Worm (Caenorhabditis elegans) whole organism, early embryonic: Measurements from ENCODE around the gene C47D12.4.

ENCODE experiments used
- F13C5.2 ChIP-seq: sonication (generic microtip); optimal IDR thresholded peaks from 2 replicates; lab custom pipeline; 2017; ENCODE audit warnings: mild to moderate bottlenecking, missing genetic modification characterization, inconsistent platforms, missing compliant biosample characterization
- ama-1 ChIP-seq: fragments of 150-350 bp; optimal IDR thresholded peaks from 2 replicates; lab custom pipeline; 2014
- ets-7 ChIP-seq: sonication (generic microtip); optimal IDR thresholded peaks from 2 replicates; lab custom pipeline; 2016; ENCODE audit warnings: missing genotype, missing genetic modification characterization, missing compliant biosample characterization
- flt-1 ChIP-seq: fragments of 200-800 bp; sonication (Bioruptor generic); IDR thresholded peaks from 2 replicates; pipeline ENCODE4 v1.3.6; 2022; ENCODE audit warnings: missing genetic modification characterization, missing compliant biosample characterization
- hnd-1 ChIP-seq: sonication (generic microtip); optimal IDR thresholded peaks from 2 replicates; lab custom pipeline; 2016; ENCODE audit warnings: missing genetic modification characterization, missing compliant biosample characterization
- pes-1 ChIP-seq: fragments of 200-800 bp; sonication (Bioruptor generic); IDR thresholded peaks from 2 replicates; pipeline ENCODE4 v1.3.6; 2022; ENCODE audit warnings: missing genetic modification reagents, missing genetic modification characterization, missing compliant biosample characterization

DNA sequence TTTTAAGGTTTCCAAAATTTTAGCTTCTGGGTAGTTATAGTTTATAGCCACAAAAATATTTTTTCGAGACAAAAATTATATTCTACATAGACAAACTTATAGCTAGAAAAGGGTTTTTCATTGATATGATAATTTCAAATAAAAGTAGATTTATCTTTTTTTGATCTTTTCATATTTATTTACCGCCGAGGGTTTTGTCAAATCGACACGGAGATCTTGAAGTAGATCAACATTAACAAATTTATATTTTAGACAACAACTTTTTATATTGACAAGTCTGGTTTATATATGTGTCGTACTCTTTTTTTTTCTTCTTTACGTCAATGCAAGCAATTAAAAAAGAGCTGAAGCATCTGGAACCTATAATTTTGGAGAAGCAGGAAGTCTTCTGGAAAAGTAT is 22.7 kb upstream of the C47D12.4 start:
- TF ChIP-seq ets-7 (tag; lab: Kevin White, UChicago) = no peak
- no peak for TF ChIP-seq ama-1 (lab: Kevin White, UChicago)
- TF ChIP-seq hnd-1 (tag; lab: Kevin White, UChicago) = no peak
- TF ChIP-seq flt-1 (GFP tag; lab: Robert Waterston, UW) = no peak
- no peak for TF ChIP-seq pes-1 (GFP tag; lab: Robert Waterston, UW)
- no peak for TF ChIP-seq F13C5.2 (tag; lab: Kevin White, UChicago)
